Fruit fly (Drosophila melanogaster): ENCODE measurements around the gene RpS28-like.

Gene RpS28-like

dm6 chr2L:9455157-9455556 lies 18.6 kb downstream of the RpS28-like start:
- no peak for TF ChIP-seq CG1621 (tag; optimal IDR thresholded peaks at IDR 0.05)
- TF ChIP-seq cyc (GFP tag; optimal IDR thresholded peaks at IDR 0.05), result no peak
- no peak for TF ChIP-seq Blimp-1 (GFP tag; optimal IDR thresholded peaks at IDR 0.05)
- TF ChIP-seq CG10631 (GFP tag; optimal IDR thresholded peaks at IDR 0.05), result no peak
- TF ChIP-seq Met (GFP tag; optimal IDR thresholded peaks at IDR 0.05), result no peak
- no peak for TF ChIP-seq spab (GFP tag; optimal IDR thresholded peaks at IDR 0.05)

dm6 chr2L:9457456-9457855 lies 20.9 kb downstream of the RpS28-like start:
- TF ChIP-seq CG11294 (GFP tag; IDR thresholded peaks at IDR 0.05), result no peak
- no peak for TF ChIP-seq CG7368 (GFP tag; optimal IDR thresholded peaks at IDR 0.05)
- peak; percentile 69 for TF ChIP-seq svp (GFP tag)
- no peak for TF ChIP-seq dac (GFP tag; optimal IDR thresholded peaks at IDR 0.05)
- TF ChIP-seq ss (GFP tag; optimal IDR thresholded peaks at IDR 0.05), result no peak
- no peak for TF ChIP-seq Eip75B (GFP tag; optimal IDR thresholded peaks at IDR 0.05)
- no peak for TF ChIP-seq pdm3 (GFP tag; optimal IDR thresholded peaks at IDR 0.05)
- TF ChIP-seq CG8319 (GFP tag; optimal IDR thresholded peaks at IDR 0.05), result no peak
- no peak for TF ChIP-seq CG34406 (GFP tag; optimal IDR thresholded peaks at IDR 0.05)

DNA sequence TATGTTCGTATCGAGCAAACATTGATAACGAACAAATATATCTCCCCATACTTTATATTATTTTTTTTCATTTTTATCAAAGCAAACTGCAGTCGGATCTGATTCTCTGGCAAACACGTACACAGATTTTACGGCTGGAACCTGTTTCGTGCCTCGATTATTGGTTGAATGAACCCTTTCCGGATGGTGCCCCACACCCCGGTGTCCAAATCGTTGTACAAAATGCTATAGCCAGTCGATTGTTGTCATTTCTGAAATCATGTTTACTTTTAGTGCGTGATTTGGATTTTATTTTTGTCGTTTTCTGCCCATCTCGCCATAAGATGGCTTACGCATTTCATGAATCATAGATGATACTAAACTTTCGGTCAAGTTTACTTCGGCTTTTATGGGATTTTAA lies 21.3 kb downstream of the RpS28-like start:
- TF ChIP-seq fkh (GFP tag; optimal IDR thresholded peaks at IDR 0.05) (peak; percentile 18), vri (GFP tag; optimal IDR thresholded peaks at IDR 0.05) (peak; percentile 18), topi (GFP tag; optimal IDR thresholded peaks at IDR 0.05) (peak; percentile 5), Sox102F (GFP tag; optimal IDR thresholded peaks at IDR 0.05) (peak; percentile 39), Eip78C (GFP tag) (peak; percentile 66), net (GFP tag; optimal IDR thresholded peaks at IDR 0.05) (no peak), CG32006 (GFP tag; optimal IDR thresholded peaks at IDR 0.05) (no peak), esn (GFP tag; optimal IDR thresholded peaks at IDR 0.05) (peak; percentile 6), Met (GFP tag; optimal IDR thresholded peaks at IDR 0.05) (peak; percentile 40)

DNA sequence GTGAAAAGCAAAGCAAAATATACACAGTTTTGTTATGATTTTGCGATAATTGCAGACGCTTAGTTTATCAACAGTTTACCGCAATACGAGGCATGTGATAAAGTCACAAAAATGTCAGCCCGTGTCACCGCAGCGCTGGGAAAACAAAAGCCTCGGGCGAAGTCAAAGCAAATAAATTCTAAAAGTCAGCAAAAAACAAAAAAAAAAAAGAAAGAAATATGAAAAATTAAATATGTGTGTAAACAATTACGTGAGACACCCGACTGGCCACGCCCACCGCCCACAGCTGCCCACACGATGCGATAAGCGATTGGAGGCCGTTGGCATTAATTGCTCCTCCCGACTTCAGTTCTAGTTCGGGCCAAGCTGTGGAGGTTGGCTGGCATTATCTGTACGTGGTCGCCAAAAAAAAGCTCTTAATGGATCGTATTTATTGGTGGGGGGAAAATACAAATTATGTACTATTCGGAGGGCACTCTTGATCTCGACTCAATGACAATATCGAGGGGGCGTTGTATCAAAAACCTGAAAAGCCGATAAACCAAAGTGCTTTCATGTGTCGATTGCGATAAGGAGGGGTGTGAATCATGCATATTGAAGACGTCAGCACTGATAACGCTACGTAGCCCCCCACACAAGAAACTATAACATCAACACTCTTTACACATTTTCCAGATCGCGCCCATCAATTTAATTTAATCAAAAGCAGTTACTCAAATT lies 22.9 kb downstream of the RpS28-like start:
- peak; percentile 13 for TF ChIP-seq Eip93F (GFP tag; optimal IDR thresholded peaks at IDR 0.05)
- no peak for TF ChIP-seq Ets21C (GFP tag; optimal IDR thresholded peaks at IDR 0.05)
- no peak for TF ChIP-seq OdsH (GFP tag; optimal IDR thresholded peaks at IDR 0.05)
- no peak for TF ChIP-seq Eip75B (GFP tag; optimal IDR thresholded peaks at IDR 0.05)
- TF ChIP-seq CG6854 (GFP tag; optimal IDR thresholded peaks at IDR 0.05), result no peak
- TF ChIP-seq svp (GFP tag), result peak; percentile 78
- peak; percentile 8 for TF ChIP-seq fkh (GFP tag; optimal IDR thresholded peaks at IDR 0.05)
- TF ChIP-seq CG1621 (tag; optimal IDR thresholded peaks at IDR 0.05), result no peak
- no peak for TF ChIP-seq salr (GFP tag; optimal IDR thresholded peaks at IDR 0.05)
- no peak for TF ChIP-seq Ets96B (tag; optimal IDR thresholded peaks at IDR 0.05)
- peak; percentile 77 for TF ChIP-seq vri (GFP tag; optimal IDR thresholded peaks at IDR 0.05)
- no peak for TF ChIP-seq CG3032 (tag; optimal IDR thresholded peaks at IDR 0.05)
- TF ChIP-seq Hr39 (GFP tag; optimal IDR thresholded peaks at IDR 0.05), result no peak

- TF ChIP-seq salr (GFP tag; optimal IDR thresholded peaks at IDR 0.05), result no peak
- no peak for TF ChIP-seq Ets21C (GFP tag; optimal IDR thresholded peaks at IDR 0.05)
- TF ChIP-seq CG10669 (GFP tag; optimal IDR thresholded peaks at IDR 0.05), result no peak
- no peak for TF ChIP-seq esn (GFP tag; optimal IDR thresholded peaks at IDR 0.05)
- TF ChIP-seq lz (GFP tag; optimal IDR thresholded peaks at IDR 0.05), result no peak
- TF ChIP-seq Sox15 (GFP tag; optimal IDR thresholded peaks at IDR 0.05), result no peak
- no peak for TF ChIP-seq CG32006 (GFP tag; optimal IDR thresholded peaks at IDR 0.05)
- no peak for TF ChIP-seq CG34406 (GFP tag; optimal IDR thresholded peaks at IDR 0.05)
- TF ChIP-seq Met (GFP tag; optimal IDR thresholded peaks at IDR 0.05), result no peak
- TF ChIP-seq CG8319 (GFP tag; optimal IDR thresholded peaks at IDR 0.05), result no peak
Observed at dm6 chr2L:9460092-9460473, 23.5 kb downstream of the RpS28-like start.
